Fruit fly (Drosophila melanogaster): ENCODE results near the gene Tpi.

Gene Tpi

dm6 chr3R:30083215-30083614 is 51.2 kb downstream of the Tpi start (continued):
- no peak for TF ChIP-seq HmgD (GFP tag; optimal IDR thresholded peaks at IDR 0.05)
- no peak for TF ChIP-seq esg (GFP tag; conservative IDR thresholded peaks at IDR 0.05)
- TF ChIP-seq CG15269 (tag; optimal IDR thresholded peaks at IDR 0.05), result peak; percentile 19
- TF ChIP-seq CG33557 (GFP tag; optimal IDR thresholded peaks at IDR 0.05), result no peak
- TF ChIP-seq chm (GFP tag; IDR thresholded peaks at IDR 0.05), result no peak
- TF ChIP-seq corto (GFP tag; optimal IDR thresholded peaks at IDR 0.05), result no peak
- no peak for TF ChIP-seq Optix (GFP tag; IDR thresholded peaks at IDR 0.05)
- no peak for TF ChIP-seq CG16813 (GFP tag; IDR thresholded peaks at IDR 0.05; ENCODE audit: partially characterized antibody)
- TF ChIP-seq ham (GFP tag; IDR thresholded peaks at IDR 0.05), result no peak
- TF ChIP-seq CG12942 (GFP tag; optimal IDR thresholded peaks at IDR 0.05), result no peak
- no peak for TF ChIP-seq CG3407 (GFP tag; optimal IDR thresholded peaks at IDR 0.05)
- TF ChIP-seq lmd (GFP tag; IDR thresholded peaks at IDR 0.05), result 0 out of 2 replicates have a peak, but pooled peaks have one; percentile 32
- TF ChIP-seq CG14710 (tag; optimal IDR thresholded peaks at IDR 0.05), result no peak
- TF ChIP-seq dpn (GFP tag; optimal IDR thresholded peaks at IDR 0.05), result no peak
- no peak for TF ChIP-seq CG4404 (GFP tag; IDR thresholded peaks at IDR 0.05)
- TF ChIP-seq CG2120 (GFP tag; optimal IDR thresholded peaks at IDR 0.05), result peak; percentile 32
- no peak for TF ChIP-seq E2f1 (GFP tag; IDR thresholded peaks at IDR 0.05)
- no peak for TF ChIP-seq HLHmδ (GFP tag; optimal IDR thresholded peaks at IDR 0.05)
- peak; percentile 40 for TF ChIP-seq Blimp-1 (GFP tag; optimal IDR thresholded peaks at IDR 0.05)
- TF ChIP-seq Lhr (GFP tag; optimal IDR thresholded peaks at IDR 0.05), result no peak
- TF ChIP-seq usp (GFP tag; optimal IDR thresholded peaks at IDR 0.05), result no peak
- TF ChIP-seq cg (GFP tag; optimal IDR thresholded peaks at IDR 0.05), result no peak
- no peak for TF ChIP-seq CTCF (GFP tag; optimal IDR thresholded peaks at IDR 0.05)
- TF ChIP-seq CG31441 (GFP tag; IDR thresholded peaks at IDR 0.05), result 0 out of 2 replicates have a peak, but pooled peaks have one; percentile 17
- no peak for TF ChIP-seq hb (GFP tag; IDR thresholded peaks at IDR 0.05; ENCODE audit: partially characterized antibody)
- no peak for TF ChIP-seq grn (GFP tag; optimal IDR thresholded peaks at IDR 0.05)
- TF ChIP-seq Meics (GFP tag; optimal IDR thresholded peaks at IDR 0.05), result peak; percentile 24
- TF ChIP-seq gro (GFP tag; optimal IDR thresholded peaks at IDR 0.05), result no peak
- TF ChIP-seq CG10267 (tag; optimal IDR thresholded peaks at IDR 0.05), result no peak
- TF ChIP-seq crol (GFP tag; IDR thresholded peaks at IDR 0.05), result no peak
- peak; percentile 8; the same call in 1 of the 2 replicates for TF ChIP-seq E2f2 (GFP tag; IDR thresholded peaks at IDR 0.05)
- no peak for TF ChIP-seq Hr78 (GFP tag; optimal IDR thresholded peaks at IDR 0.05)
- no peak for TF ChIP-seq Neu2 (GFP tag; optimal IDR thresholded peaks at IDR 0.05; ENCODE audit: borderline replicate concordance)
- TF ChIP-seq YL-1 (GFP tag; optimal IDR thresholded peaks at IDR 0.05), result no peak
- TF ChIP-seq insv (GFP tag; optimal IDR thresholded peaks at IDR 0.05), result no peak
- TF ChIP-seq bcd (GFP tag; optimal IDR thresholded peaks at IDR 0.05), result no peak
- peak; percentile 25; the same call in 1 of the 2 replicates for TF ChIP-seq HLH3B (GFP tag; IDR thresholded peaks at IDR 0.05)
- no peak for TF ChIP-seq Spps (tag; optimal IDR thresholded peaks at IDR 0.05)
- no peak for TF ChIP-seq D19B (GFP tag; optimal IDR thresholded peaks at IDR 0.05)
- no peak for TF ChIP-seq Rx (GFP tag; IDR thresholded peaks at IDR 0.05)
- TF ChIP-seq MTF-1 (GFP tag; optimal IDR thresholded peaks at IDR 0.05; ENCODE audit: borderline replicate concordance), result no peak
- peak; percentile 3 for TF ChIP-seq nmo (GFP tag; optimal IDR thresholded peaks at IDR 0.05)
- TF ChIP-seq vfl (GFP tag; optimal IDR thresholded peaks at IDR 0.05), result no peak
- TF ChIP-seq Gug (GFP tag; IDR thresholded peaks at IDR 0.05), result no peak
- TF ChIP-seq bsh (GFP tag; optimal IDR thresholded peaks at IDR 0.05), result peak in 1 of 2 experiments; percentile 35
- TF ChIP-seq CG17802 (tag; optimal IDR thresholded peaks at IDR 0.05), result no peak
- TF ChIP-seq Sry-β (GFP tag; optimal IDR thresholded peaks at IDR 0.05), result no peak
- no peak for TF ChIP-seq NK7.1 (GFP tag; optimal IDR thresholded peaks at IDR 0.05)
- TF ChIP-seq ind (GFP tag; optimal IDR thresholded peaks at IDR 0.05), result peak; percentile 16
- TF ChIP-seq CG2712 (tag; optimal IDR thresholded peaks at IDR 0.05), result peak; percentile 12
- no peak for TF ChIP-seq eve (GFP tag; optimal IDR thresholded peaks at IDR 0.05)
